Fruit fly (Drosophila melanogaster) whole organism, embryonic: Measurements from ENCODE around the gene DAAM.

Source experiments
- Adf1 ChIP-seq: fragments of 200-800 bp; sonication (Bioruptor generic); IDR thresholded peaks from 2 replicates; pipeline ENCODE4 v1.3.6; 2022; ENCODE audit warnings: missing biosample characterization, missing genetic modification characterization
- Atf-2 ChIP-seq: fragments of 200-800 bp; sonication (Bioruptor generic); optimal IDR thresholded peaks from 2 replicates; lab custom pipeline; 2016; ENCODE audit warnings: missing biosample characterization, missing genetic modification characterization
- Atf3 ChIP-seq: fragments of 200-800 bp; sonication (Bioruptor generic); optimal IDR thresholded peaks from 3 replicates; lab custom pipeline; 2016; ENCODE audit warnings: missing biosample characterization, missing genetic modification characterization
- CG10209 ChIP-seq: fragments of 200-800 bp; sonication (Bioruptor generic); optimal IDR thresholded peaks from 3 replicates; lab custom pipeline; 2017; ENCODE audit warnings: missing biosample characterization, mild to moderate bottlenecking, missing genetic modification characterization, missing genetic modification reagents
- CG11085 ChIP-seq: fragments of 200-800 bp; sonication (Bioruptor generic); IDR thresholded peaks from 2 replicates; pipeline ENCODE4 v1.3.6; 2022; ENCODE audit warnings: missing biosample characterization, missing genetic modification characterization
- CG14441 ChIP-seq: fragments of 200-800 bp; sonication (Bioruptor generic); IDR thresholded peaks from 2 replicates; pipeline ENCODE4 v1.3.6; 2022; ENCODE audit warnings: missing biosample characterization, missing genetic modification characterization
- CG15514 ChIP-seq: fragments of 200-800 bp; sonication (Bioruptor generic); optimal IDR thresholded peaks from 3 replicates; lab custom pipeline; 2017; ENCODE audit warnings: missing biosample characterization, missing genetic modification characterization, mild to moderate bottlenecking, moderate library complexity, missing genetic modification reagents
- CG18476 ChIP-seq: fragments of 200-800 bp; sonication (Bioruptor generic); optimal IDR thresholded peaks from 2 replicates; lab custom pipeline; 2016; ENCODE audit warnings: missing biosample characterization, mild to moderate bottlenecking, missing genetic modification characterization
- CG18599 ChIP-seq: fragments of 200-800 bp; sonication (Bioruptor generic); optimal IDR thresholded peaks from 3 replicates; lab custom pipeline; 2017; ENCODE audit warnings: missing biosample characterization, missing genetic modification characterization, mild to moderate bottlenecking, moderate library complexity, missing genetic modification reagents
- CG2678 ChIP-seq: fragments of 200-800 bp; sonication (Bioruptor generic); optimal IDR thresholded peaks from 3 replicates; lab custom pipeline; 2019; ENCODE audit warnings: missing biosample characterization, mild to moderate bottlenecking, missing genetic modification characterization, moderate library complexity
- CG3281 ChIP-seq: fragments of 200-800 bp; sonication (Bioruptor generic); optimal IDR thresholded peaks from 3 replicates; lab custom pipeline; 2017; ENCODE audit warnings: missing biosample characterization, mild to moderate bottlenecking, missing genetic modification characterization
- CG34376 ChIP-seq: fragments of 200-800 bp; sonication (Bioruptor generic); optimal IDR thresholded peaks from 2 replicates; lab custom pipeline; 2018; ENCODE audit warnings: missing biosample characterization, mild to moderate bottlenecking, missing genetic modification characterization
- CG3838 ChIP-seq: fragments of 200-800 bp; sonication (Bioruptor generic); optimal IDR thresholded peaks from 3 replicates; lab custom pipeline; 2016; ENCODE audit warnings: missing biosample characterization, missing genetic modification characterization
- CG3995 ChIP-seq: fragments of 200-800 bp; sonication (Bioruptor generic); optimal IDR thresholded peaks from 3 replicates; lab custom pipeline; 2016; ENCODE audit warnings: missing biosample characterization, missing genetic modification characterization
- CG8089 ChIP-seq: fragments of 200-800 bp; sonication (Bioruptor generic); optimal IDR thresholded peaks from 3 replicates; lab custom pipeline; 2016; ENCODE audit warnings: missing biosample characterization, missing genetic modification characterization
- CG8290 ChIP-seq, 3 experiments: fragments of 200-800 bp; sonication (Bioruptor generic); optimal IDR thresholded peaks; 2 replicates each; lab custom pipeline; 2016 to 2019; ENCODE audit warnings: missing biosample characterization in 3 of 3, missing genetic modification characterization in 3 of 3, mild to moderate bottlenecking in 2 of 3, moderate library complexity in 1 of 3
- D19A ChIP-seq: fragments of 200-800 bp; optimal IDR thresholded peaks from 3 replicates; lab custom pipeline; 2019; ENCODE audit warnings: missing biosample characterization, mild to moderate bottlenecking, missing genetic modification characterization, moderate library complexity
- Drgx ChIP-seq: fragments of 200-800 bp; sonication (Bioruptor generic); IDR thresholded peaks from 2 replicates; pipeline ENCODE4 v1.3.6; 2022; ENCODE audit warnings: missing biosample characterization, missing genetic modification characterization
- Eip74EF ChIP-seq, 2 experiments: fragments of 200-800 bp in 1 of 2; fragments of >200 bp in 1 of 2; sonication (Bioruptor generic) in 1 of 2; optimal IDR thresholded peaks; 2 replicates each; lab custom pipeline; 2017 to 2019; ENCODE audit warnings: missing biosample characterization in 2 of 2, missing genetic modification characterization in 2 of 2, mild to moderate bottlenecking in 1 of 2, moderate library complexity in 1 of 2
- Ets97D ChIP-seq: fragments of 200-800 bp; sonication (Bioruptor generic); optimal IDR thresholded peaks from 3 replicates; lab custom pipeline; 2016; ENCODE audit warnings: missing biosample characterization, missing genetic modification characterization
- Fer2 ChIP-seq: fragments of 200-800 bp; sonication (Bioruptor generic); optimal IDR thresholded peaks from 2 replicates; lab custom pipeline; 2018; ENCODE audit warnings: missing biosample characterization, mild to moderate bottlenecking, missing genetic modification characterization, moderate library complexity
- GATAe ChIP-seq: fragments of 200-800 bp; sonication (Bioruptor generic); conservative IDR thresholded peaks from 2 replicates; pipeline ENCODE4 v1.3.6; 2022; ENCODE audit warnings: missing biosample characterization, missing genetic modification characterization
- HLH3B ChIP-seq: fragments of 200-800 bp; sonication (Bioruptor generic); IDR thresholded peaks from 2 replicates; pipeline ENCODE4 v1.3.6; 2022; ENCODE audit warnings: missing biosample characterization, missing genetic modification characterization
- Lpt ChIP-seq: fragments of >200 bp; optimal IDR thresholded peaks from 2 replicates; lab custom pipeline; 2018; ENCODE audit warnings: missing biosample characterization, missing genetic modification characterization
- MBD-R2 ChIP-seq: fragments of 200-800 bp; sonication (Bioruptor generic); IDR thresholded peaks from 2 replicates; pipeline ENCODE4 v1.3.6; 2022; ENCODE audit warnings: missing biosample characterization, missing genetic modification characterization
- Max ChIP-seq: fragments of 200-800 bp; sonication (Bioruptor generic); optimal IDR thresholded peaks from 2 replicates; lab custom pipeline; 2016; ENCODE audit warnings: missing biosample characterization, mild to moderate bottlenecking, missing genetic modification characterization
- Med ChIP-seq: fragments of 200-800 bp; sonication (Bioruptor generic); peaks from one replicate; lab custom pipeline; 2016; ENCODE audit warnings: missing biosample characterization, missing genetic modification characterization, mild to moderate bottlenecking, inconsistent platforms, moderate library complexity
- Mrtf ChIP-seq: fragments of 200-800 bp; sonication (Bioruptor generic); IDR thresholded peaks from 3 replicates; pipeline ENCODE4 v1.3.6; 2022; ENCODE audit warnings: missing biosample characterization, missing genetic modification characterization
- PHDP ChIP-seq: fragments of 200-800 bp; sonication (Bioruptor generic); optimal IDR thresholded peaks from 3 replicates; lab custom pipeline; 2018; ENCODE audit warnings: missing biosample characterization, mild to moderate bottlenecking, missing genetic modification characterization, moderate library complexity
- Ssrp ChIP-seq: fragments of 200-800 bp; sonication (Bioruptor generic); optimal IDR thresholded peaks from 2 replicates; lab custom pipeline; 2018; ENCODE audit warnings: missing biosample characterization, mild to moderate bottlenecking, missing genetic modification characterization, moderate library complexity
- al ChIP-seq: fragments of 200-800 bp; sonication (Bioruptor generic); IDR thresholded peaks from 2 replicates; pipeline ENCODE4 v1.3.6; 2022; ENCODE audit warnings: missing biosample characterization, missing genetic modification characterization
- bowl ChIP-seq: fragments of 200-800 bp; sonication (Bioruptor generic); IDR thresholded peaks from 2 replicates; pipeline ENCODE4 v1.3.6; 2022; ENCODE audit warnings: missing biosample characterization, missing genetic modification characterization
- chinmo ChIP-seq: fragments of 200-800 bp; sonication (Bioruptor generic); IDR thresholded peaks from 4 replicates; pipeline ENCODE4 v1.3.6; 2022; ENCODE audit warnings: missing biosample characterization, missing genetic modification characterization; ENCODE audit not compliant: partially characterized antibody
- gem ChIP-seq: fragments of 200-800 bp; sonication (Bioruptor generic); optimal IDR thresholded peaks from 2 replicates; lab custom pipeline; 2019; ENCODE audit warnings: missing biosample characterization, mild to moderate bottlenecking, missing genetic modification characterization, moderate library complexity
- gro ChIP-seq: fragments of 200-800 bp; sonication (Bioruptor generic); optimal IDR thresholded peaks from 2 replicates; lab custom pipeline; 2016; ENCODE audit warnings: missing biosample characterization, missing genetic modification characterization
- ind ChIP-seq: fragments of 200-800 bp; sonication (Bioruptor generic); optimal IDR thresholded peaks from 3 replicates; lab custom pipeline; 2016; ENCODE audit warnings: missing biosample characterization, missing genetic modification characterization
- kni ChIP-seq: fragments of 200-800 bp; sonication (Bioruptor generic); optimal IDR thresholded peaks from 3 replicates; lab custom pipeline; 2017; ENCODE audit warnings: mild to moderate bottlenecking, missing biosample characterization, missing genetic modification reagents, missing genetic modification characterization
- lab ChIP-seq: fragments of 200-800 bp; sonication (Bioruptor generic); optimal IDR thresholded peaks from 3 replicates; lab custom pipeline; 2017; ENCODE audit warnings: missing biosample characterization, missing genetic modification characterization, mild to moderate bottlenecking, moderate library complexity, missing genetic modification reagents
- lola ChIP-seq, 3 experiments: fragments of >200 bp in 2 of 3; fragments of 200-800 bp in 1 of 3; sonication (Bioruptor generic) in 1 of 3; optimal IDR thresholded peaks; 2 replicates each; lab custom pipeline; 2017 to 2019; ENCODE audit warnings: missing biosample characterization in 3 of 3, missing genetic modification characterization in 3 of 3, mild to moderate bottlenecking in 1 of 3, moderate library complexity in 1 of 3
- mld ChIP-seq: fragments of 200-800 bp; sonication (Bioruptor generic); IDR thresholded peaks from 3 replicates; pipeline ENCODE4 v1.3.6; 2022; ENCODE audit warnings: missing biosample characterization, missing genetic modification characterization; ENCODE audit not compliant: partially characterized antibody
- nau ChIP-seq: fragments of 200-800 bp; sonication (Bioruptor generic); optimal IDR thresholded peaks from 3 replicates; lab custom pipeline; 2017; ENCODE audit warnings: missing biosample characterization, mild to moderate bottlenecking, missing genetic modification characterization, missing genetic modification reagents
- nmo ChIP-seq: fragments of 200-800 bp; sonication (Bioruptor generic); optimal IDR thresholded peaks from 2 replicates; lab custom pipeline; 2018; ENCODE audit warnings: missing biosample characterization, mild to moderate bottlenecking, missing genetic modification characterization, moderate library complexity
- p53 ChIP-seq: fragments of 200-800 bp; sonication (Bioruptor generic); optimal IDR thresholded peaks from 2 replicates; lab custom pipeline; 2016; ENCODE audit warnings: missing biosample characterization, missing genetic modification characterization
- pnt ChIP-seq: fragments of 200-800 bp; sonication (Bioruptor generic); optimal IDR thresholded peaks from 3 replicates; lab custom pipeline; 2016; ENCODE audit warnings: missing biosample characterization, missing genetic modification characterization
- pros ChIP-seq: fragments of 200-800 bp; sonication (Bioruptor generic); optimal IDR thresholded peaks from 3 replicates; lab custom pipeline; 2019; ENCODE audit warnings: missing biosample characterization, mild to moderate bottlenecking, missing genetic modification characterization, moderate library complexity
- psq ChIP-seq: fragments of 200-800 bp; sonication (Bioruptor generic); optimal IDR thresholded peaks from 2 replicates; lab custom pipeline; 2017; ENCODE audit warnings: missing biosample characterization, missing genetic modification characterization
- wor ChIP-seq: fragments of 200-800 bp; sonication (Bioruptor generic); IDR thresholded peaks from 2 replicates; pipeline ENCODE4 v1.3.6; 2022; ENCODE audit warnings: missing biosample characterization, missing genetic modification characterization
- zf30C ChIP-seq: fragments of 200-800 bp; sonication (Bioruptor generic); optimal IDR thresholded peaks from 3 replicates; lab custom pipeline; 2018; ENCODE audit warnings: missing biosample characterization, mild to moderate bottlenecking, missing genetic modification characterization

The DAAM gene

dm6 chrX:1282433-1282832 lies 39.7 kb downstream of the DAAM start (continued):
- TF ChIP-seq CG8290 (GFP tag; optimal IDR thresholded peaks at IDR 0.05; lab: Kevin White, UChicago) (no peak), CG8290 (tag; optimal IDR thresholded peaks at IDR 0.05; lab: Kevin White, UChicago) (peak in 1 of 2 experiments; percentile 10), nau (GFP tag; lab: Kevin White, UChicago) (no peak), CG8089 (no peak), CG18476 (GFP tag; lab: Kevin White, UChicago) (no peak), CG3281 (GFP tag; lab: Kevin White, UChicago) (no peak), pnt (no peak), CG3995 (GFP tag; lab: Kevin White, UChicago) (no peak), CG34376 (GFP tag; lab: Kevin White, UChicago) (peak; percentile 36), zf30C (GFP tag; lab: Kevin White, UChicago) (no peak), CG14441 (no peak), Ets97D (GFP tag; lab: Kevin White, UChicago) (no peak), chinmo (GFP tag; lab: Robert Waterston, UW) (0 out of 4 replicates have a peak, but pooled peaks have one; percentile 20), GATAe (GFP tag; lab: Robert Waterston, UW) (peak; percentile 35), Adf1 (GFP tag; lab: Robert Waterston, UW) (peak; percentile 42), Ssrp (no peak), kni (no peak), gro (GFP tag; lab: Kevin White, UChicago) (no peak), MBD-R2 (no peak), mld (no peak), Lpt (no peak), CG15514 (GFP tag; lab: Kevin White, UChicago) (no peak), pros (GFP tag; lab: Kevin White, UChicago) (no peak)

- TF ChIP-seq CG2678 (tag; lab: Kevin White, UChicago) (peak; percentile 49), Eip74EF (GFP tag; optimal IDR thresholded peaks at IDR 0.05; lab: Kevin White, UChicago) (peak in 1 of 2 experiments; percentile 82), gem (peak; percentile 30), CG10209 (peak; percentile 20), nmo (GFP tag; lab: Kevin White, UChicago) (peak; percentile 36), Med (GFP tag; lab: Kevin White, UChicago) (peak; percentile 82), D19A (tag; lab: Kevin White, UChicago) (peak; percentile 69), HLH3B (GFP tag; lab: Robert Waterston, UW) (0 out of 2 replicates have a peak, but pooled peaks have one; percentile 33), CG18599 (GFP tag; lab: Kevin White, UChicago) (peak; percentile 22), Drgx (GFP tag; lab: Robert Waterston, UW) (0 out of 2 replicates have a peak, but pooled peaks have one; percentile 16), CG11085 (GFP tag; lab: Robert Waterston, UW) (no peak), wor (GFP tag; lab: Robert Waterston, UW) (no peak), CG3838 (GFP tag; lab: Kevin White, UChicago) (no peak), psq (no peak), Atf3 (peak; percentile 26), al (GFP tag; lab: Robert Waterston, UW) (0 out of 2 replicates have a peak, but pooled peaks have one; percentile 17), ind (GFP tag; lab: Kevin White, UChicago) (peak; percentile 41), lab (GFP tag; lab: Kevin White, UChicago) (peak; percentile 29), PHDP (tag; lab: Kevin White, UChicago) (no peak), Max (GFP tag; lab: Kevin White, UChicago) (peak; percentile 9), p53 (GFP tag; lab: Kevin White, UChicago) (no peak), lola (GFP tag; optimal IDR thresholded peaks at IDR 0.05; lab: Kevin White, UChicago) (no peak), bowl (no peak), Atf-2 (GFP tag; lab: Kevin White, UChicago) (peak; percentile 10), Mrtf (no peak), Fer2 (tag; lab: Kevin White, UChicago) (no peak)
These were observed 43.1 kb downstream of the DAAM start for dm6 chrX:1278825-1279643.
